Fruit fly (Drosophila melanogaster): ENCODE results near the gene eIF3l.

The eIF3l gene

dm6 chr3L:12114188-12114587, 31.7 kb downstream of the eIF3l start:
- TF ChIP-seq woc (GFP tag; optimal IDR thresholded peaks at IDR 0.05) (peak; percentile 75), Hr83 (GFP tag; optimal IDR thresholded peaks at IDR 0.05; ENCODE audit: poor library complexity, severe bottlenecking) (no peak), Hr78 (GFP tag; optimal IDR thresholded peaks at IDR 0.05) (no peak), psq (GFP tag; optimal IDR thresholded peaks at IDR 0.05) (peak; percentile 50), rgr (GFP tag; optimal IDR thresholded peaks at IDR 0.05) (peak; percentile 73), Hnf4 (GFP tag; optimal IDR thresholded peaks at IDR 0.05) (peak; percentile 79), dl (GFP tag; optimal IDR thresholded peaks at IDR 0.05; ENCODE audit: insufficient read depth in 1 of 2, partially characterized antibody in 2 of 2) (no peak), usp (GFP tag; optimal IDR thresholded peaks at IDR 0.05) (no peak), Mio (GFP tag; optimal IDR thresholded peaks at IDR 0.05) (no peak), Dif (GFP tag; optimal IDR thresholded peaks at IDR 0.05; ENCODE audit: partially characterized antibody) (no peak), CG32264 (GFP tag; optimal IDR thresholded peaks at IDR 0.05) (peak; percentile 15), CrebA (GFP tag; optimal IDR thresholded peaks at IDR 0.05; ENCODE audit: borderline replicate concordance) (no peak), brk (GFP tag; optimal IDR thresholded peaks at IDR 0.05) (peak; percentile 71), sv (GFP tag; optimal IDR thresholded peaks at IDR 0.05) (no peak), OdsH (GFP tag; optimal IDR thresholded peaks at IDR 0.05) (peak; percentile 77), Dfd (GFP tag; optimal IDR thresholded peaks at IDR 0.05) (no peak), Rel (GFP tag; optimal IDR thresholded peaks at IDR 0.05) (no peak), Rel (tag; optimal IDR thresholded peaks at IDR 0.05) (no peak), br (GFP tag; optimal IDR thresholded peaks at IDR 0.05) (peak; percentile 79), CG9705 (GFP tag; optimal IDR thresholded peaks at IDR 0.05) (no peak), N (GFP tag; optimal IDR thresholded peaks at IDR 0.05) (no peak), pan (optimal IDR thresholded peaks at IDR 0.05) (no peak), tai (GFP tag; optimal IDR thresholded peaks at IDR 0.05) (peak; percentile 67), Abd-B (GFP tag; optimal IDR thresholded peaks at IDR 0.05) (no peak), jim (GFP tag; optimal IDR thresholded peaks at IDR 0.05) (no peak), Myc (optimal IDR thresholded peaks at IDR 0.05) (no peak), dsf (GFP tag; optimal IDR thresholded peaks at IDR 0.05; ENCODE audit: borderline replicate concordance) (no peak), sage (GFP tag; optimal IDR thresholded peaks at IDR 0.05) (peak; percentile 70), lola (GFP tag; optimal IDR thresholded peaks at IDR 0.05) (no peak), HLH106 (tag; optimal IDR thresholded peaks at IDR 0.05) (peak; percentile 78), Jra (GFP tag; optimal IDR thresholded peaks at IDR 0.05) (peak; percentile 37), Sp1 (GFP tag; optimal IDR thresholded peaks at IDR 0.05) (peak; percentile 74), Vsx2 (GFP tag; optimal IDR thresholded peaks at IDR 0.05; ENCODE audit: partially characterized antibody) (no peak), fru (GFP tag; optimal IDR thresholded peaks at IDR 0.05) (peak; percentile 80), h (GFP tag; optimal IDR thresholded peaks at IDR 0.05) (peak; percentile 82), ey (GFP tag; optimal IDR thresholded peaks at IDR 0.05) (peak; percentile 68), GATAd (GFP tag; optimal IDR thresholded peaks at IDR 0.05) (no peak), foxo (GFP tag; optimal IDR thresholded peaks at IDR 0.05) (peak in 1 of 2 experiments; percentile 74), dmrt93B (GFP tag; optimal IDR thresholded peaks at IDR 0.05) (peak; percentile 62)

dm6 chr3L:12113589-12113988, 32.3 kb downstream of the eIF3l start:
- TF ChIP-seq dsf (GFP tag; optimal IDR thresholded peaks at IDR 0.05; ENCODE audit: borderline replicate concordance) = no peak
- no peak for TF ChIP-seq rgr (GFP tag; optimal IDR thresholded peaks at IDR 0.05)
- no peak for TF ChIP-seq OdsH (GFP tag; optimal IDR thresholded peaks at IDR 0.05)
- TF ChIP-seq dl (GFP tag; optimal IDR thresholded peaks at IDR 0.05; ENCODE audit: insufficient read depth in 1 of 2, partially characterized antibody in 2 of 2) = no peak
- TF ChIP-seq sv (GFP tag; optimal IDR thresholded peaks at IDR 0.05) = no peak
- TF ChIP-seq GATAd (GFP tag; optimal IDR thresholded peaks at IDR 0.05) = no peak
- no peak for TF ChIP-seq Dfd (GFP tag; optimal IDR thresholded peaks at IDR 0.05)
- no peak for TF ChIP-seq sage (GFP tag; optimal IDR thresholded peaks at IDR 0.05)
- no peak for TF ChIP-seq tai (GFP tag; optimal IDR thresholded peaks at IDR 0.05)
- TF ChIP-seq CG9705 (GFP tag; optimal IDR thresholded peaks at IDR 0.05) = no peak
- no peak for TF ChIP-seq ey (GFP tag; optimal IDR thresholded peaks at IDR 0.05)
- TF ChIP-seq woc (GFP tag; optimal IDR thresholded peaks at IDR 0.05) = no peak
- no peak for TF ChIP-seq HLH106 (tag; optimal IDR thresholded peaks at IDR 0.05)
- no peak for TF ChIP-seq h (GFP tag; optimal IDR thresholded peaks at IDR 0.05)
- no peak for TF ChIP-seq Hnf4 (GFP tag; optimal IDR thresholded peaks at IDR 0.05)
- no peak for TF ChIP-seq Abd-B (GFP tag; optimal IDR thresholded peaks at IDR 0.05)
